Fruit fly (Drosophila melanogaster): ENCODE measurements around the gene Aven.

Aven gene

DNA sequence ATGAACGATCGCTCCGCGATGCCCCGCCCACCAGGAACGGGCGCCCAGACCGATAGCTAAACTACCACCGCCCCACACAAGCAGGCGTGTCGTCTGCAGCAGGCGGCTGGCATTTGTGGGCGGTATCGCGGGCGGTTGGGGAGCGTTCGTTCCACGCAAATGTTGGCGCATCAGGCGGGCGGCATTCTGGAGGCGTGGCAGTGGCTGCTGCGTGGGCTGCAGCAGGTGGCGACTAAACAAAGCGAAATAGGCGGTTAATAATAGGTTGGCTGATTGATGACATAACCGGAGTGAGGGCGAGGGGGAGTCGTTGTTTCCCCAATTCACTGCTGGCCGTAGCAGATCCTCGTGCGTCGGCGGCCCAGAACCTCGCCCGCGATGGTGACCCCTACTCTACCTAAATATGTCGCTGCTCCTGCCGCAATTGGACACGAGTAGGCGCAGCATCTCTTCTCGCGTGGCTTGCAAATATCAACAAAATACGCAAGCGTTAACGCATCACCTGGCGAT is 34.3 kb downstream of the Aven start:
- TF ChIP-seq CG17801 (GFP tag; optimal IDR thresholded peaks at IDR 0.05; ENCODE audit: partially characterized antibody): no peak

dm6 chrX:12592121-12592466 is 37.3 kb downstream of the Aven start, which contains the start of gene LIMK1:
LIMK1 (minus strand) TSS chrX:12592193.
- TF ChIP-seq CG17801 (GFP tag; optimal IDR thresholded peaks at IDR 0.05; ENCODE audit: partially characterized antibody): peak; percentile 14

DNA sequence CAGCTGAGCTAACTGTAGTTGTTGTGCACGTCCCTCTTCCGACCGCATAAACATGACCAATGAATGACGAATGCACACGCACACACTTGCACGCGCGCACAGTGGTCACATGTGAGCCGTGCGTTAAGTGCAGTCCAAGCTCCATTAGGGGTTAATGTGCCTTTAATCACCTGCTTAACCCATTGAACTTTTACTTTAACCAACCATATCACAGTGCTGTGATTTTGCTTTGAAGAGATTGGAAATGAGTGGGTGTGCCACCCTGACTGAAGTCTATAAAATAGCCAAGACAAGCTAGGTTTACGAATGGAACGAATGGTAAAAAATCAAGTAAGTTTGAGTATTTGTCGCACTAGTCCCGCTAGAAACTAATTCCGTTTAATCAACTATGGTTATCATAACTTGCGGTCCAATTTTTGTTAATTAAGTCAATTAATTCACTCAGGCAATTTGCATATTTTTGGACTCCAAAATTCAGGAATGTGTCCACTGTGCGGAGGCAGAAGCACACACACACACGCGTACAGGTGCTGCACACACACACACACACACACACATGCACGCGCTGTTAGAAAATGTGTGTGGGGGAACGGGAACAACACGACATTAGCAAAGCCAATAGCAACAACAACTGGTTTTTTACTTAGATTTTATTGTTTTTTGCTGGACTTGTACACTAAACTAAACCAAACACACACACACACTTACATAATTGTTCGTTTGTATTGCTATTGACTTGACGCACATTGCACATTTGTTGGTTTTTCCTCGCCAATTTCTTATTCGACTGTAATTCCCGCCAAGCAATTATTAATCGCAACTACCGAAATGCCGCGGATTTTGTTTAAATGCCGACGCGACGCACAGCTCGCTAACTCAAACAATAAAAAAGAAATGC is 38.0 kb downstream of the Aven start:
- peak; percentile 56 for TF ChIP-seq CG17801 (GFP tag; optimal IDR thresholded peaks at IDR 0.05; ENCODE audit: partially characterized antibody)

DNA sequence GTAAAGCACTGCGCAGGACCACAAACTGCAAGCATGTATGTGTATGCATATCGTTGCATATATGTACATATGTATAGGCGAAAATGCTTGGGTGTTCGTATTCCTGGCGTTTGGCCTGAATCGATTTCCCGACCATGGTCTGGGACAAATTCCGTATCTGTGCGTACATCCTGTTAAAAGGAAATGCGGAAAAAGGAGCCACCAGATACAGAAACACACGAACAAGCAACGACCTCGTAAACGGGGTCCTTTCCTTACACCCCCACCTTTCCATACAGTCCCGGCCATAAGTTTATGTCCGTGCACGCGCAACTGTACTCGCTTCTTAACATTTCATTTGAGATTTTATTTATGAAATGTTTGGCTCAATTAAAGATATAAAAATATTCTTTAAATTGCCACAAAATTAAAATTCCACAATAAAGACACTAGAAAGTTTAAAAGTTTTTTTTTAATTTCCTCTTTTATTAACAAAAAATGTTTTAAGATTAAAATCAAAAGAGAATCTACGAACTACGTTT is 45.5 kb downstream of the Aven start:
- TF ChIP-seq CG17801 (GFP tag; optimal IDR thresholded peaks at IDR 0.05; ENCODE audit: partially characterized antibody): no peak

- peak; percentile 82 for TF ChIP-seq CG17801 (GFP tag; optimal IDR thresholded peaks at IDR 0.05; ENCODE audit: partially characterized antibody)
These were observed 46.2 kb downstream of the Aven start, which contains the start of gene Pits for dm6 chrX:12582984-12583869. Pits (minus strand) TSS chrX:12583193.

DNA sequence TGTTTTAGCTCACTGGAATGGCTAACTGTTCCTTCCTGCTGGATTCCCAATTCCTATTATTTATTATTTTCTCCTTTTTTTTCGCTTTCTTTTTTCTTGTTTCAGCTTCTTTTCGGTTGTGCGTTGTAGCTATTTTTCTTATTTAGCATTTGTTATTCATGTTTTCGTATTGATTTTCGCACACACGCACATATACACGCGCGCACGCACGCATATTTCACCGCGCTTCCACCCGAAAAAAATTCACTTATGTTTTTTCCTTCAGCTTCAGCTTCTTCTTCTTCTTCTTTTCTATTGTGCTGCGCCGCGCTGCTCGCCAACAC is 46.8 kb downstream of the Aven start:
- no peak for TF ChIP-seq CG17801 (GFP tag; optimal IDR thresholded peaks at IDR 0.05; ENCODE audit: partially characterized antibody)

DNA sequence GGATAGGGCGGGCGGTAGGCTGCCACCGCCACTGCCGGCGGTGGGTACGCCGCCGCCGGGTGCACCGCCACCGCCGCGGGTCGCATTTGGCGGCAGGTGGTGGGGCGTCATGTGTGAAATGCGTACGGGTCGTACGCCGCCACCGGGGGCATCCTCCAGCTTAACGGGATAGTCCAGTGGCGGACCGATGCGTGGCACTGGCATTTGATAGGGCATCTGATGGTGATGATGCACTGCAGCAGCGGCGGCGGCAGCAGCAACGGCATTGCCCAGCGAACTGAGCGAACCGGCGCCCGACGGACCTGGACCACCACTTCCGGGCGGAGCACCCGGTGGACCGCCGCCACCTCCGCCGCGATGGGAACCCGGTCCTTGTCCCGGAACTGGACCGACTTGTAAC is 47.5 kb downstream of the Aven start:
- no peak for TF ChIP-seq CG17801 (GFP tag; optimal IDR thresholded peaks at IDR 0.05; ENCODE audit: partially characterized antibody)

- TF ChIP-seq CG17801 (GFP tag; optimal IDR thresholded peaks at IDR 0.05; ENCODE audit: partially characterized antibody): no peak
These were observed 48.1 kb downstream of the Aven start for dm6 chrX:12581305-12581676.

- no peak for TF ChIP-seq CG17801 (GFP tag; optimal IDR thresholded peaks at IDR 0.05; ENCODE audit: partially characterized antibody)
These were observed 48.7 kb downstream of the Aven start for dm6 chrX:12580498-12581304.

DNA sequence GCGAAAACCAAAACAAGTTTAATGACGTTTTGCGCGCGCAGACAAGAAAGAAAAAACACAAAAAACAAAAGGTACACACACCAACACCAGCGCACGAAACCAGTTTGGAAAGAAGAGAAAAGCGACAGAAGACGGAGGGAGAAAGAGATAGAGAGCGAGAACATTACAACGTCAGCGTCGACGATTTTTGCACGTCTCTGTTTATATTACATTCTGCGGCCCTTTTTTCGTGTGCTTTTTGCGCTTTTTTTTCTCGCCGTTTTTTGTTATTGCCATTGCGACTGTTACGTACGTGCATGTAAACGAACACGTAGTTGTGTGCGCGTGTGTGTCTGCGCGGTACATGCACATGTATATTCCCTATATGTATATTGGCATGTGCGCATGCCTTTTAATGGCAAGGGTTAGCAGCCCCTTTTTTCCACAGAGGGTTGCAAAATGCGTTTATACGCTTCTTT is 49.4 kb downstream of the Aven start:
- peak; percentile 60 for TF ChIP-seq CG17801 (GFP tag; optimal IDR thresholded peaks at IDR 0.05; ENCODE audit: partially characterized antibody)

DNA sequence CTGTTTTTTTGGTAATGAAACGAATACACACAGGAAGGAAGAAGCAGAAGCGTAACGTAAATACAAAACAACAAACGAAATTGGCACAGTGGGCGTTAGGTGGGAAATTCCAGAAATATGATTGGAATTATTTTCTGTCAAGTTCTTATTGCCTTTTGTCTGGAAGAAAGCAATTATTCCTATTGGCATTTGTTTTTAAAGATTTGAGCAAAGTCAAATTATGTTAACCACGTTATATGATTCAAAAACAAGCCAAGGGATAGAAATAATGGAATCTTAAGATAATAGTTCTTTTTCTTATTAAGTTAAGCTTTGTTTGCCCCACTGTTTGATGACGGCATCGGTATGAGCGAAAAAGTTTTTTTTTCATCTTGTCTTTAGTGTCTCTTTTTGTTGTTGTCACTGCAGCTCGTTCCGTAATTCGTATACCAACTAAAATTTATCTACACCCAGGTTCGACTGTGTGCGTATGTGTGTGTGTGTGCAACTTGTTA is 49.9 kb downstream of the Aven start:
- TF ChIP-seq CG17801 (GFP tag; optimal IDR thresholded peaks at IDR 0.05; ENCODE audit: partially characterized antibody): peak; percentile 76

DNA sequence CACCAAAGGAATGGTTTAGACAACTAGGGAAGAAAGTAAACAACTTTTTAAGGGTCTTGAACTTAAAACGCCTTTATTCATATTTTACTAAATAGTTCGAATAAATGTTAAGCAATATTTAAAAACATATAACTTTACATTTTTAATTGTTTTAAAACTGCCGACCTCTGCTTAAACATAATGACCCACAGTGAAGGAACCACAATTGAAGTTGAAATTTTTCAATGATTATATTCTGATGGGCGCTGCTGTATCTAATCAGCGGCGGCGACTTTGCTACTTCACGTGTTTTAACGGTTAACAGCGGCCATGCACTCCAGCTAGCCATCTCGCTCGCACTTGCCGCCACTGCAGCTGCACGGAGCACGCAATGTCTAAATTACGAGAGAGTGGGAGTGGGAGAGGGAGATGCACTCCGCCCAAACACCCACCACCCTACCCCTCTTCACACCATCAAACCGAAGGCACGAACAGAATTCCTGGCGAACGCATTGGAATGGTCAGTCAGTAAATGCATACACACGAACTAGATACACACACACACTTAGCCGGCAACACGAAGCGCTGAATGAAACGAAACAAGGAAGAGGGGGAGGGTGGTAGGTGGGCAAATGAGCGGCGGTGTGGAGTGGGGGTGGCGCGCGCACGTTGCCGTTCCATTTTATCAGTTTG is 50.6 kb downstream of the Aven start:
- no peak for TF ChIP-seq CG17801 (GFP tag; optimal IDR thresholded peaks at IDR 0.05; ENCODE audit: partially characterized antibody)
